Worm (Caenorhabditis elegans) whole organism, mixed stage, embryonic: ENCODE data around the gene aipr-1.

Experiments
- ces-1 ChIP-seq: fragments of 150-350 bp; optimal IDR thresholded peaks from 2 replicates; lab custom pipeline; 2014; ENCODE audit warnings: missing biosample characterization, missing genetic modification reagents, missing genetic modification characterization
- elt-3 ChIP-seq: fragments of 150-350 bp; optimal IDR thresholded peaks from 2 replicates; lab custom pipeline; 2014; ENCODE audit warnings: missing biosample characterization, missing genetic modification characterization
- lsy-2 ChIP-seq: fragments of 150-350 bp; optimal IDR thresholded peaks from 2 replicates; lab custom pipeline; 2014; ENCODE audit warnings: missing biosample characterization, missing genetic modification characterization
- mls-2 ChIP-seq: sonication (generic microtip); optimal IDR thresholded peaks from 2 replicates; lab custom pipeline; 2016; ENCODE audit warnings: mild to moderate bottlenecking, missing genetic modification characterization, moderate library complexity, missing compliant biosample characterization
- nhr-12 ChIP-seq: fragments of 150-350 bp; optimal IDR thresholded peaks from 2 replicates; lab custom pipeline; 2014; ENCODE audit warnings: missing biosample characterization, missing genetic modification characterization
- nhr-76 ChIP-seq: sonication (generic microtip); optimal IDR thresholded peaks from 2 replicates; lab custom pipeline; 2017; ENCODE audit warnings: missing biosample characterization, missing genetic modification characterization
- snpc-4 ChIP-seq: fragments of 150-350 bp; optimal IDR thresholded peaks from 2 replicates; lab custom pipeline; 2014; ENCODE audit warnings: missing biosample characterization, missing genetic modification characterization
- tbx-8 ChIP-seq: fragments of 200-800 bp; sonication (Bioruptor generic); optimal IDR thresholded peaks from 2 replicates; lab custom pipeline; 2018; ENCODE audit warnings: mild to moderate bottlenecking, missing genetic modification characterization, moderate library complexity, missing compliant biosample characterization
- unc-62 ChIP-seq: fragments of 150-350 bp; optimal IDR thresholded peaks from 2 replicates; lab custom pipeline; 2014; ENCODE audit warnings: missing biosample characterization, missing genetic modification reagents, missing genetic modification characterization

DNA sequence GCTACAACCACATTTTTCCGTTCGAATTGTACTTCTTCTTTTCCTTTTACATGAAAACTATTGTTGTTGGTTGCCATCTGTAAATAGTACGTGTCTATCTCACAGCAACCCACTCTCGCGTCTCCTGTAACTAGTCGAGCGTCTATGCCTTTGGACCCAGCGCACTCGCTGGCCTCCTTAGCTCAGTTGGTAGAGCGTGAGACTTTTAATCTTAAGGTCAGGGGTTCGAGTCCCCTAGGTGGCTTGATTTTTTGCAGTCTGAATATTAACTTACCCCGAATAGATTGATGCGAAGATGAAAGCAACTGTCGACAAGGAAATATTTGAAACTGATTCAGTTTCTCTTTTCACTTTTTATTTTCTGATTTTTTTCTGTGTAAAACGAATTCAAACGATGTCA lies 29.0 kb downstream of the aipr-1 start, which contains the start of gene mpz-3:
- no peak for TF ChIP-seq lsy-2 (tag; lab: Kevin White, UChicago)
- no peak for TF ChIP-seq snpc-4
- TF ChIP-seq mls-2 (tag; lab: Kevin White, UChicago) = no peak
- TF ChIP-seq ces-1 = no peak
- TF ChIP-seq elt-3 = no peak
- TF ChIP-seq unc-62 (GFP tag; lab: Kevin White, UChicago) = no peak
- TF ChIP-seq nhr-12 (tag; lab: Kevin White, UChicago) = no peak
- TF ChIP-seq nhr-76 (tag; lab: Kevin White, UChicago) = no peak
- TF ChIP-seq tbx-8 (GFP tag; lab: Kevin White, UChicago) = no peak
